Fruit fly (Drosophila melanogaster) S2 (cell line): Measurements from ENCODE around the gene CG10019.

Source experiments
- CG8478 ChIP-seq: fragments of >200 bp; optimal IDR thresholded peaks from 2 replicates; lab custom pipeline; 2018
- CTCF ChIP-seq, 2 experiments: fragments of >200 bp; optimal IDR thresholded peaks; 2 replicates each; lab custom pipeline; 2018

The CG10019 gene

DNA sequence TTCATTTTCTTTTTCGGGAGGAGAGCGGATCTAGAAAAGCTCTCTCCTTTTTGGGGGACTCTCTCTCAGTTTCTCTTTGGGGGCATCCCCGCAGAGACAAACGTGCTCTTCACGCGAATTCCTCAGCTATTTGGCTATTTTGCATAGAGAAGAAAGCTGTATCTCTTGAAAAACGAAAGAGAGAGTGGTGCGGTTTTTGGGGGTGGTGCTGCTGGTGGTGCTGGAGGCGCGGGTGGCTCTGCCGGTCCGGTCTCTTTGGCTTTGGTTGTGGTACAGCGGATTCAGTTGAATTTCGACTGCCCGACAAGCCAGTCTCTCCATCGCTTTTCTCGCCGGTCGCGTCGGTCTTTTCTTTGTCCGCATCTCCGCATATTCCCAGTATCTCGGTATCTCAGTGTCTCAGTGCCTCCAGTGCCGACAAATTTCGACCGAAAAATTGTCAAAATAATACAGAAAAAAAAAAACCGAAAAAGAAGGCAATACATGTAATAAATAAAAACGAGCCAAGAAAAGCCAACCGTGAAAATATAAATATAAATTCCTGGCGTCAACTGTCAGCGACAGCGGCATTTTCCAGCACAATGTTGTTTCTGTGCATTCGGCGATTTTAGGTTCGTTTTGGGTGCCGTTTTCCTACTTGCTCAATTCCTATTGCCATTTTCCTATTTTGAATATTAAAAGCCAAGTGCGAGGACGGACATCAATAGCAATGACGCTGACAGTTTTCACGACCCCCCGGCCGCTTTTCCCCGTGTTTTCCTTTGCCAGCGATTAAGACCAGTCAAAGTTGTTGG, at the start of gene CG10019:
CG10019 (plus strand) TSS at position 285 of the 794 bp plus-strand sequence.
- TF ChIP-seq CTCF (optimal IDR thresholded peaks at IDR 0.05; lab: Kevin White, UChicago) (no peak), CG8478 (lab: Kevin White, UChicago) (no peak)

DNA sequence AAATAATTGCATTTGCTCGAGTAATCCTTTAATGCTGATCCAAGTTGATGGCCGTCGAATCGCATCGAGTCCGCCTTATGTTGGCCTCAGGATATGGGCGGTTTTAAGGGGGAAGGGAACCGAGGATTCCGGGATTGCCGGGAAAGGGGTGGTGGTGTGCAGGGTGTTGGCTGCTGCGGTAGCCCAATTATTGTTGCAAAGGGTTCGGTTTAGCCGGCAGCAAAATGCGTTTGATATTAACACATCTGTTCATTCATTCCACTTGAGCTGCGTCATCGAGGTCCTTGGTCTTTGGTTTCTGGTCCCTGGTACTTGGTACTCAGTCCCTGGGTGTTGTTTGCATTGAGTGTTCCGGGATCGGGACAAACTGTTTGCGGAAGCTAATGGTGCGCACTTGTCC, 48.9 kb upstream of the CG10019 start:
- no peak for TF ChIP-seq CG8478 (lab: Kevin White, UChicago)
- TF ChIP-seq CTCF (optimal IDR thresholded peaks at IDR 0.05; lab: Kevin White, UChicago): no peak

DNA sequence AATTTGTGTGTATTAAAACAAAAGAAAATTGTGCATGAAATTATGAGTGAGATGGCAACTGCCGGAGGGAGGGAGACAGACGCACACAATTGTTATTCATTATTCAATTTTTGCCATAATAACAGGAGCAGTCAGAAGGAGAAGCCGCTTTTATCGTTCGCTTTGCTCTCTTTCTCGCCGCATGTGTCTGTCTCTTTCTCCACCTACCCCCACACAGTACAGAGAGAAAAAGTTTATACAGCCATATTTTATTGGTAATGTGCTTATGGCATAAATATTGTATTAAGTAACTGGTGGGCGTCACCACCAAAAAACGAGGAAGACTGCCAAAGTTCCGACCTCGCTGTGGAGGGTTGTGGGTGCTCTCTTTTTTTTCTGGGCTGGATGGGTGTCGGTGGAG, 47.8 kb upstream of the CG10019 start:
- no peak for TF ChIP-seq CTCF (optimal IDR thresholded peaks at IDR 0.05; lab: Kevin White, UChicago)
- no peak for TF ChIP-seq CG8478 (lab: Kevin White, UChicago)

DNA sequence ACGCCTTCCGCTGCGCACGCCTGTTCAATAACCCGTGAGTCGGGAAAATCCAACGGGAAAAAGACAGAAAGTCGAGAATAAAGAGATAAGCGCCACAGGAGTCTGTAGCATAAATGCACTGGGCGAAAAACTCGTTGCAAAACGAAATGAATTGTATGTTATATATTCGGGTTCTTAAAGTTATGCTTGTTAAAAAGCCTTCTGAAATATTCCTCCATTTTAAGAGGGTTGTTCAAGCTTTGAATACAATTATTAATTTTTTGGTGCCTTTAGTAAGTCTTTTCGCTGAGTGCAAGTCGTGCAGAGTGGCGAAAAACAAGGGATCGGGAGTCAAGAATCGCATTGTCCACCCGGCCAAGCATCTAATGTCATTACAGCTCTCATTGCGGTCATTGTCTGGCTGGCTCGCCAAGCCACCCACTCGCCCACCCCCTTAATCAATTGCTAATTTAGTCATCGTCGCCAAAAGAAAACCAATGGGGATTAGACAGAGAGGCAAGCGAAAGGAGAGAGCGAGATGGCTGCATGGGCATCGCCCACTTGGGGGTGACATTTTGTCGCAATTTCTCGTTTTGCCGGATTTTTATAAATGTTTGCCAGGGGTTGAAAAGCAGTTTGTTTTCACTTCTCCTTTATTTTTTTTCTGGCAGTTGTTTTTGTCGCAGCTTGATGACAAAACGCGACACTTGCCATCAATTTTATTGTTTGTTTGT, 45.0 kb upstream of the CG10019 start:
- TF ChIP-seq CTCF (optimal IDR thresholded peaks at IDR 0.05; lab: Kevin White, UChicago) (no peak), CG8478 (lab: Kevin White, UChicago) (no peak)

DNA sequence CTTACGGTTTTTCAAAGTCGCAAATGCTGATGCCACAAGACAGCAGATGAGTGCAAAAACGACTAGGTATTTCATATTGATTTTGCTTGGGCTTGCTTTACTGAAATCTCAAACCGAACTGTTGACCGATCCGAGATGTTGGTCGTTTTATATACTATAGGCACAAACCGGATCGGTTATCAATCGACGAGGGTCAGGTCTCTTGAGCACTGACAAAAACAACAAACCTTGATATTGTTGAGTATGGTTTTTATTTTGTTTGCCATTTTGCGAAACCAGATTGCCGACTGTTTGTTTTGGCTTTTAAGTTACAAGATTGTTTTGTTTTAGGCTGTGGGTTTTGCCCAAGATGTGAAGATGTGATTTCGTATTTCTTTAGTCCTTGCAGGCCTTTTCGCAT, 37.8 kb upstream of the CG10019 start, which contains the start of gene CG16704:
CG16704 (minus strand) TSS at position 122 of the 400 bp plus-strand sequence.
- TF ChIP-seq CTCF (optimal IDR thresholded peaks at IDR 0.05; lab: Kevin White, UChicago): no peak
- no peak for TF ChIP-seq CG8478 (lab: Kevin White, UChicago)

DNA sequence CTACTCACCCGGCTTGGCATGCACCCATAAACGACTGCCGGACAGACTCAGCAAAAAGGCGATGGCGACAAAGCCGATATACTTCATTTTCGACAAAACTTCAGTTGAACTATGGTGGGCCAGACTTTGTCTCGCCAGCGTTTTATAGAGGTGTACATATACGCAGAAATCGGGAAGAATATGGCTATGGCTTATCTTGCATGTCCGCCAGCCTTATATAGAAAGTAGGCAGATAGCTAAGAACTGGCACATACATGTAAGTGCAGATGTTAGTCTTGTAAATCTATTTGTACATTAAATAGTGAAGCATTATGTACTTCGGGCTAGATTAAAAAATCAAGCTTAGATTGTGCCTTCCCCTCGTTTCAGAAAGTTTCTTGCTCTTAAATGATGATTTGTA, 37.2 kb upstream of the CG10019 start, which contains the start of gene CG3513:
CG3513 (minus strand) TSS at position 101 of the 400 bp plus-strand sequence.
- TF ChIP-seq CTCF (optimal IDR thresholded peaks at IDR 0.05; lab: Kevin White, UChicago): no peak
- no peak for TF ChIP-seq CG8478 (lab: Kevin White, UChicago)

DNA sequence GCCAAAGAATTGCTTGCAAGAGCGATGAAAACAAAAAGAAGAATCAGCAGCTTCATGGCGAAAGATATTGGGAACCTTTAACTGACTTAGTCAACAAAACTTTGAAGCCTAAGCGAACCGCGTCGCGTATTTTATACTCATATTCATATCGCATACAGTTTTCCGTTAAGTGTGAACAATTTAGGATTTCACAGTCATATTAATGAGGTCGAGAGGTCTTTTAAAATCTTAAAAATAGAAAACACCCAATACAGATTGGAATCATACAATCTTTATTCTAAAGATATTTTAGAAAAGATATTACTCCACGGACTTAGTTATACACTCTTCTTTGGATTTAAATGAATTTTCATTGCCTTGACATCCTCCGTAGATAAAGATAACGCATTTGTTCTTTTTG, 36.5 kb upstream of the CG10019 start, which contains the start of gene Acp24A4:
Acp24A4 (minus strand) TSS at position 101 of the 400 bp plus-strand sequence.
- TF ChIP-seq CTCF (optimal IDR thresholded peaks at IDR 0.05; lab: Kevin White, UChicago): no peak
- no peak for TF ChIP-seq CG8478 (lab: Kevin White, UChicago)

DNA sequence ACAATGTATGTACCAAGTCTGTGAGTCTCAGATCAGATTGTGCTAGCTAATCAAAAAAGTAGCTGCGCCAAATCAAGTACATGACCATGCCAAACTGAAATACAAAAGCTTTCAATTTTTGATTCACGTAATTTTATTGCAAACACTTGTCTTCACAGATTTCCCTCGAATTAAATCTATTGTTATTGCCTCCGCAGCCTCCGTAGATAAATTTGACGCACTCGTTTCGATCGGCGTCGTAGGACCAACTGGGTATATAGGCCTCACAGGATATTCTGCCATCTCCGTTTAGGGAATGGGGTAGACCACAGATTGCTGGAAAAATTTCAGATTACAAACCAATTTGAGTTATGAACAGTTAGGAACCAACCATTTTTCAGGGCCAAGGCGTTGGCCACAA, 35.3 kb upstream of the CG10019 start, which contains the start of gene CG43165:
CG43165 (minus strand) TSS at position 101 of the 400 bp plus-strand sequence.
- TF ChIP-seq CG8478 (lab: Kevin White, UChicago) (no peak), CTCF (optimal IDR thresholded peaks at IDR 0.05; lab: Kevin White, UChicago) (no peak)

DNA sequence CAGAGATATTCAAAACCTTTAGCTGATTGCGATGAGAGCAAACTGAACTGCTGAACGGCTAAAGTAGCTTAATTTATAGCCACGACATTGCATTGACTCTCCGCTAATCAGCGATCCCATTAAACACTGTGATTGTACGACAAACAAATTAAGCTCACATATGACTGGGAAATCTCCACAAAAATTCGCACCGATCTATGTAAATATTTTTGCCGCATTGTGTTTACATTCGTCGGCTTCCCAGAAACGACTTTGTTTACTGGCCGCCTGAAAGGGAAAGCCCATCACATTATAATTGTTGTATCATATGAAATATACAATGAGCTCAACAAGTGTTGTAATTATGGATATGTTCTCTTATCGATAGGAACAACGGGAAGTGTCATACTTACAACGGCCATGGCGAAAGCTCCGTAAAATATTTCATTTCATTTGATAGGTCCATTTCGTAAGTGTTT, 34.9 kb upstream of the CG10019 start, which contains the start of gene CG16713:
CG16713 (minus strand) TSS at position 51 of the 458 bp plus-strand sequence.
- TF ChIP-seq CTCF (optimal IDR thresholded peaks at IDR 0.05; lab: Kevin White, UChicago) (no peak), CG8478 (lab: Kevin White, UChicago) (no peak)

DNA sequence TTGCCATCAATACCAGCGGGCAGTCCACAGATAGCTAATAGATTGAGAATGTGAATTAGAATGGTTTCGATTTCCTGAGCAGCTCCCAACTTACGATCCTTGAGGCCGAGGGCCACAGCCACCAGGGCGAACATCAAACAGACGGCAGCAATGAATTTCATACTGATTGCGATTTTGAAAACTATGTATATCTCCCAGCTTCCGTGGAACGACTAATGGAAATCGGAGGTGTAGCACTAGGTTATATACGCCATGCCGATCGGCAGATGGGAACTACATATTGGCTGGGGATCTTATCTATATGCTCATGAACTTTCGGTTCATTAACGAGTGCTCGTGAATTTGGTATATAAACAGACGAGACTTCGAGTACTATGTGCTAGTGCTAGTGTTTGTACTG, 33.8 kb upstream of the CG10019 start, which contains the start of gene IM33:
IM33 (minus strand) TSS at position 221 of the 400 bp plus-strand sequence.
- no peak for TF ChIP-seq CG8478 (lab: Kevin White, UChicago)
- no peak for TF ChIP-seq CTCF (optimal IDR thresholded peaks at IDR 0.05; lab: Kevin White, UChicago)

DNA sequence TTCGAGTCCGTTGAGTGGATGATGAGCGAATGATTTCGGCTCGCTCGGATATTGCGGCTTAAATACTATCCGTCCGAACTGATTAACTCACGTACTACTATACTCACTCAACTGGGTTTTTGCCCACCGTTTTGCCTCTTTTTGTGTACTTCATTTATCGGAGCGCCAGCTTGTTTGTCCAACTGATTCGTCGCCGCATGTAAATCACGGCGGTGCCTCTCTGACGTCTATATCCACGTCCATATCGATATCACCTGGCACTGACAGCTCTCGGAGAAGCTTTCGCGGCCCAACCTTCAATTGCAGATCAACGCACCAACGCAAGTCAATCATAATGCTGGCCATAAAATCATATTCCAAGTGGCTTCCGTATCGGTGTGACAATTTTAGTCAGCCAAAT, 32.5 kb upstream of the CG10019 start, which contains the start of gene CG3604:
CG3604 (minus strand) TSS at position 101 of the 400 bp plus-strand sequence.
- TF ChIP-seq CG8478 (lab: Kevin White, UChicago) (no peak), CTCF (optimal IDR thresholded peaks at IDR 0.05; lab: Kevin White, UChicago) (no peak)

DNA sequence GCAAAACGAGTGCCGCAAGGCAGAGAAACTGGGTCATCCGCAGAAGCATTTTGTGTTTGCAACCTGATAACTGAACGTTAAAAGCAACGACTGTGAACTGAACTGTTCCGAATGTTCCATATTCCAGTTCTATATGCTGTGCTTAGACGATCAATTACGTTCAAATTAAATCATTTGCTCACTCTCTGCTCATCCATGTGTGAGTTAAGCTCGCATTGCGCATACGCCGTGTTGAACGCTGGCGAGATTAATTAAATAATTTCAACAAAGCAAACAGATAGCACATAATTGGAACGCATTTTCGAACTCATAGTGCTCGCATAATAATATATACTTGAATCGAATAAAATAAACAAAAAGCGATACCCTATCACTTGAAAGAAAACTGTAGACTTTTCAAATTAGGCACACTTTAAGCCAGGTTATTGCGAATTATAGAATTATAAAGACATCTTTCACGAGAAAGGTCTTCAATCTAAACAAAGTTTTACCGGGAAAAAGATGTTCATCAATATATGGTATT, 31.2 kb upstream of the CG10019 start, which contains the start of the genes CG10031 and CG42464:
CG10031 (minus strand) TSS at position 101 of the 523 bp plus-strand sequence.
CG42464 (plus strand) TSS at position 473 of the 523 bp plus-strand sequence.
- TF ChIP-seq CG8478 (lab: Kevin White, UChicago) (no peak), CTCF (optimal IDR thresholded peaks at IDR 0.05; lab: Kevin White, UChicago) (no peak)

DNA sequence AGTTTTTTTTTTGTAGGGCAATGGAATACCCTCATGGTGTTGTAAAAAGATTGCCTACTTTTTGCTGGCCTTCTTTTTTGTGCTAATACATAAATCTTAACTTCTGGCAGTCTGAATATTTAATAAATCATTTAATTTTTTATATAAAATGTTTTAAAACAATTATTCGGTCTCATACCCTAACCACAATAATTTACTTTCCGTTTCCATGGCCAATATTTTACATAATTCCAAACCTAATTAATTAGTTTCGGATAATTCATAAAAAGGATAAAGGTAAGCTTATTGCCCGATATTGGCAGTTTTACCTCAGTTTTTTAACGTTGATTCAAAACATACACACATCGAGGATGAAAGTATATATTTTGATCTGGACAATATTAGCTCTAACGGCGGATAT, 30.4 kb upstream of the CG10019 start, which contains the start of gene CG42465:
CG42465 (plus strand) TSS at position 301 of the 400 bp plus-strand sequence.
- TF ChIP-seq CG8478 (lab: Kevin White, UChicago) (no peak), CTCF (optimal IDR thresholded peaks at IDR 0.05; lab: Kevin White, UChicago) (no peak)

DNA sequence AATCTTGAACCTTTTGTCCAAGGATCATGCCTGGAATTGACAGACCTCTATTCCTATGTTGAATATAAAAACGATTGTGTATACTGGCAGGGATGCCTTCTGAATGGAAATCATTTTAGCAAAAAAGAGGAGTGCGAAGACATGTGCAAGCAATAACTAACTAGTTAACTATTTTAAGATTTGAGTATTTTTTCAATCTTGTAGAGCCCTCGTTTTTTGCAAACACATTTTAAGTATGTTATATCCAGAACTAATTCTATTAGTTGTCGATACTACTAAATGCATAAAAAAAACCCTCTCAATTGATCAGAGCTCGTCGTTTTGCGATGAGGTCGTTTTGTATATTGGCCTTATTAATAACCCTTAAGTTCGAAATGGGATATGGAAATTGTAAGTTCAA, 29.9 kb upstream of the CG10019 start, which contains the start of gene Sfp24C1:
Sfp24C1 (plus strand) TSS at position 301 of the 400 bp plus-strand sequence.
- TF ChIP-seq CTCF (optimal IDR thresholded peaks at IDR 0.05; lab: Kevin White, UChicago) (no peak), CG8478 (lab: Kevin White, UChicago) (no peak)
